Worm (Caenorhabditis elegans): ENCODE measurements around the gene unc-86.

- TF ChIP-seq ama-1 (optimal IDR thresholded peaks at IDR 0.05) (no peak), flt-1 (GFP tag; IDR thresholded peaks at IDR 0.05) (no peak), aly-1 (tag; optimal IDR thresholded peaks at IDR 0.05) (no peak), tbx-37 (GFP tag; conservative IDR thresholded peaks at IDR 0.05) (no peak), hmg-4 (GFP tag; optimal IDR thresholded peaks at IDR 0.05) (no peak)
These were observed 29.5 kb upstream of the unc-86 start, which contains the start of gene C02F5.3 for ce11 chrIII:8245591-8245990.
